Fruit fly (Drosophila melanogaster): ENCODE data around the gene CG7044.

CG7044 gene

DNA sequence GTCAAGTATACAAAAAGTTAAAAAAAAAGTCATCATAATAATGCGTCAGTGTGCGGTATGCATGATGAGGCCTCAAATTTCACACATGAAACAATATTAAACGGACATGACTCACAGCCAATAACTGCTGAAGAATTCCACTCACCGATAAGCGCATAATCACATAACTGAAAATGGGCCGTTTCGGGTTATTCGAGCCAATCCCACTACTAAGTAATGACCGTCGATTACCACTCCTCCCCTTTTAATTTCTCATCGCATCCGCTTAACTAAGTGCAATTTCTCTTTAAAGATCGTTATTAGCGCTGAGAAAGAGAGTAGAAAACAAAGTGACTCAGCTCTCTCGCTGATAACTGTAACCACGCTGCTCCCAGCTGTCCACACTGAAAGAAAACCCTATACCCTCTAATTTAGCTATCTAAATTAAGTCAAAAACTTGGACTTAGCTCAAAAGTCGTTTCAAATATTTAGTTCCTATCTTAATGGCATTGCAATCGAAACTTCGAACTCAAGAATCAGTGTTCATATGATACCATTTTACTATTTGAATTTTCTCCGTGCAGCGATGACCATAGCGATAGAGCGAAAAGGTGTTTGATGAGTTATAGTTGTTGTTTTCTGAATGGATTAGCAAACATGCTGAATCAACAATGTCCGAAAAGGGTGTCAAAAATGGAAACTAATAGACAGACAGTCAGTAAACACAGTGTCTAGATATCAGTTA lies 11.4 kb upstream of the CG7044 start (continued):
- TF ChIP-seq CG1024 (GFP tag; IDR thresholded peaks at IDR 0.05) (peak; percentile 74), bsh (GFP tag; optimal IDR thresholded peaks at IDR 0.05) (peak; percentile 24 to 91), Hr78 (GFP tag; optimal IDR thresholded peaks at IDR 0.05) (peak in 1 of 2 experiments; percentile 57), vfl (GFP tag; optimal IDR thresholded peaks at IDR 0.05) (peak; percentile 78), CG18262 (tag; optimal IDR thresholded peaks at IDR 0.05) (peak; percentile 89), CG4707 (GFP tag; optimal IDR thresholded peaks at IDR 0.05) (peak; percentile 84), Hsf (GFP tag; optimal IDR thresholded peaks at IDR 0.05) (peak; percentile 91), tio (GFP tag; optimal IDR thresholded peaks at IDR 0.05) (peak; percentile 84), gsb (GFP tag; IDR thresholded peaks at IDR 0.05) (peak; percentile 76), jumu (GFP tag; optimal IDR thresholded peaks at IDR 0.05) (peak; percentile 90), yki (optimal IDR thresholded peaks at IDR 0.05) (no peak), CG15011 (GFP tag; optimal IDR thresholded peaks at IDR 0.05) (no peak), CG4328 (GFP tag; optimal IDR thresholded peaks at IDR 0.05) (no peak), Ssrp (tag; optimal IDR thresholded peaks at IDR 0.05) (peak; percentile 80), lola (GFP tag; optimal IDR thresholded peaks at IDR 0.05) (peak in 1 of 3 experiments; percentile 73), bigmax (GFP tag; optimal IDR thresholded peaks at IDR 0.05) (peak; percentile 27), Sox100B (GFP tag; optimal IDR thresholded peaks at IDR 0.05) (peak; percentile 88), Max (GFP tag; optimal IDR thresholded peaks at IDR 0.05) (peak; percentile 51), fd102C (GFP tag; optimal IDR thresholded peaks at IDR 0.05) (peak; percentile 78), CG31441 (GFP tag; IDR thresholded peaks at IDR 0.05) (peak; percentile 87), Pdp1 (GFP tag; optimal IDR thresholded peaks at IDR 0.05) (peak; percentile 87), zen (tag; optimal IDR thresholded peaks at IDR 0.05) (peak; percentile 87), CG8765 (GFP tag; IDR thresholded peaks at IDR 0.05) (0 out of 2 replicates have a peak, but pooled peaks have one; percentile 47), inv (GFP tag; IDR thresholded peaks at IDR 0.05; ENCODE audit: partially characterized antibody) (no peak), abd-A (tag; optimal IDR thresholded peaks at IDR 0.05) (no peak), Sry-β (GFP tag; optimal IDR thresholded peaks at IDR 0.05) (peak; percentile 50), CG6272 (GFP tag; IDR thresholded peaks at IDR 0.05) (peak; percentile 61), wek (GFP tag; optimal IDR thresholded peaks at IDR 0.05) (peak; percentile 86), CG17359 (tag; optimal IDR thresholded peaks at IDR 0.05) (peak; percentile 89), CG2199 (GFP tag; IDR thresholded peaks at IDR 0.05) (peak; percentile 70; the same call in 1 of the 3 replicates), fd96Cb (tag; optimal IDR thresholded peaks at IDR 0.05) (peak; percentile 55), dan (GFP tag; IDR thresholded peaks at IDR 0.05) (peak; percentile 47; the same call in 1 of the 2 replicates), da (GFP tag; optimal IDR thresholded peaks at IDR 0.05) (peak; percentile 44), CG42726 (GFP tag; IDR thresholded peaks at IDR 0.05; ENCODE audit: partially characterized antibody) (no peak), Atf3 (GFP tag; optimal IDR thresholded peaks at IDR 0.05) (peak; percentile 77), D (optimal IDR thresholded peaks at IDR 0.05) (no peak), D (GFP tag; optimal IDR thresholded peaks at IDR 0.05) (peak; percentile 60), Doc2 (GFP tag; IDR thresholded peaks at IDR 0.05) (no peak), CG10274 (GFP tag; optimal IDR thresholded peaks at IDR 0.05) (peak; percentile 74), CG13775 (GFP tag; optimal IDR thresholded peaks at IDR 0.05) (peak; percentile 72), chm (GFP tag; IDR thresholded peaks at IDR 0.05) (peak; percentile 89), CG10959 (GFP tag; IDR thresholded peaks at IDR 0.05) (peak; percentile 76), CG31388 (GFP tag; optimal IDR thresholded peaks at IDR 0.05) (peak; percentile 22), CG3838 (GFP tag; optimal IDR thresholded peaks at IDR 0.05) (peak; percentile 81), CG17186 (GFP tag; optimal IDR thresholded peaks at IDR 0.05) (peak; percentile 58), sr (GFP tag; IDR thresholded peaks at IDR 0.05) (peak; percentile 76; the same call in 2 of the 3 replicates), Deaf1 (tag; optimal IDR thresholded peaks at IDR 0.05) (no peak), seq (GFP tag; IDR thresholded peaks at IDR 0.05) (peak; percentile 80), CG17328 (GFP tag; IDR thresholded peaks at IDR 0.05) (peak; percentile 89)
